Fruit fly (Drosophila melanogaster) whole organism, wandering third instar larva: ENCODE results near the gene Nep6.

ENCODE experiments used
- CG9705 ChIP-seq: fragments of 200-800 bp; sonication (Bioruptor generic); optimal IDR thresholded peaks from 2 replicates; lab custom pipeline; 2018; ENCODE audit warnings: missing biosample characterization, mild to moderate bottlenecking, missing genetic modification characterization
- Dfd ChIP-seq: fragments of >200 bp; optimal IDR thresholded peaks from 2 replicates; lab custom pipeline; 2017; ENCODE audit warnings: missing biosample characterization, missing genetic modification characterization
- N ChIP-seq: fragments of >200 bp; optimal IDR thresholded peaks from 2 replicates; lab custom pipeline; 2018; ENCODE audit warnings: missing biosample characterization, missing external identifiers, missing genetic modification characterization
- Rel ChIP-seq, 2 experiments: fragments of 200-800 bp; sonication (Bioruptor generic) in 1 of 2; optimal IDR thresholded peaks; 2 replicates in 1 of 2; 3 replicates in 1 of 2; lab custom pipeline; 2016 to 2019; ENCODE audit warnings: mild to moderate bottlenecking in 2 of 2, missing biosample characterization in 2 of 2, missing genetic modification characterization in 2 of 2, moderate library complexity in 1 of 2
- brk ChIP-seq: fragments of 200-800 bp; sonication (Bioruptor generic); optimal IDR thresholded peaks from 2 replicates; lab custom pipeline; 2016; ENCODE audit warnings: missing biosample characterization, mild to moderate bottlenecking, missing genetic modification characterization
- ey ChIP-seq: fragments of 200-800 bp; sonication (Bioruptor generic); optimal IDR thresholded peaks from 2 replicates; lab custom pipeline; 2016; ENCODE audit warnings: missing biosample characterization, missing genetic modification characterization
- pan ChIP-seq: fragments of >200 bp; optimal IDR thresholded peaks from 2 replicates; lab custom pipeline; 2017
- rgr ChIP-seq: fragments of 200-800 bp; sonication (Bioruptor generic); optimal IDR thresholded peaks from 3 replicates; lab custom pipeline; 2016; ENCODE audit warnings: missing biosample characterization, mild to moderate bottlenecking, missing genetic modification characterization
- tai ChIP-seq: sonication (Bioruptor generic); optimal IDR thresholded peaks from 2 replicates; lab custom pipeline; 2016; ENCODE audit warnings: missing biosample characterization, missing genetic modification characterization
- usp ChIP-seq: fragments of >200 bp; optimal IDR thresholded peaks from 2 replicates; lab custom pipeline; 2017; ENCODE audit warnings: missing biosample characterization, missing genetic modification characterization
- woc ChIP-seq: sonication (Bioruptor generic); optimal IDR thresholded peaks from 2 replicates; lab custom pipeline; 2016; ENCODE audit warnings: missing biosample characterization, mild to moderate bottlenecking, missing genetic modification characterization

The Nep6 gene

dm6 chrX:12784690-12785441 lies 16.6 kb upstream of the Nep6 start, which contains the start of gene CG32647:
Gene CG32647 (minus strand): TSS chrX:12784958.
- TF ChIP-seq brk (GFP tag; lab: Kevin White, UChicago) = peak; percentile 8
- peak; percentile 46 for TF ChIP-seq Dfd
- no peak for TF ChIP-seq pan

DNA sequence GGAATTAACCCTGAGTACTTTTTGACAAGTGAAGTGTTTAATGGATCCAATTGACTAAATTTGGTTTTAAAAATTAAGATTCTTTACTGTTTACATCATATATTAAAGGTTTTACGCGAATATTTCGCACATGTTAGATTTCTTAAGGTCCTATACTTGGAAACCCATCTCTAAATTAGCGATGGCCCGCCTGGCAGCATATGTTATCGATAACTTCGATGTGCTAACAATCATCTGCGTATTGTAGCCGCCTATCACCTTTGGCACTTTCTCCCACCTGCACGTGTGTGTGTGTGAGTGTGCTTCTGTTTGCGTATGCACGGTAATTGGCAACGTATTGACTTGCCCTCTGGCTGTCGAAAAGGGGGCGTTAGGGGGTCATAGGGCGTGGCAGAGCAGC lies 20.1 kb downstream of the Nep6 start:
- TF ChIP-seq woc = no peak
- TF ChIP-seq tai (GFP tag; lab: Kevin White, UChicago) = no peak

- TF ChIP-seq rgr (GFP tag; lab: Kevin White, UChicago) (no peak), CG9705 (GFP tag; lab: Kevin White, UChicago) (no peak), Dfd (peak; percentile 96), Rel (GFP tag; optimal IDR thresholded peaks at IDR 0.05; lab: Kevin White, UChicago) (no peak), Rel (tag; optimal IDR thresholded peaks at IDR 0.05; lab: Kevin White, UChicago) (no peak)
Measured at dm6 chrX:12831323-12831722, 29.9 kb downstream of the Nep6 start.

dm6 chrX:12840041-12840440 lies 38.6 kb downstream of the Nep6 start:
- peak; percentile 51 for TF ChIP-seq pan
- TF ChIP-seq usp = no peak
- peak; percentile 64 for TF ChIP-seq Dfd
- TF ChIP-seq, all 38 proteins: peak for 2

DNA sequence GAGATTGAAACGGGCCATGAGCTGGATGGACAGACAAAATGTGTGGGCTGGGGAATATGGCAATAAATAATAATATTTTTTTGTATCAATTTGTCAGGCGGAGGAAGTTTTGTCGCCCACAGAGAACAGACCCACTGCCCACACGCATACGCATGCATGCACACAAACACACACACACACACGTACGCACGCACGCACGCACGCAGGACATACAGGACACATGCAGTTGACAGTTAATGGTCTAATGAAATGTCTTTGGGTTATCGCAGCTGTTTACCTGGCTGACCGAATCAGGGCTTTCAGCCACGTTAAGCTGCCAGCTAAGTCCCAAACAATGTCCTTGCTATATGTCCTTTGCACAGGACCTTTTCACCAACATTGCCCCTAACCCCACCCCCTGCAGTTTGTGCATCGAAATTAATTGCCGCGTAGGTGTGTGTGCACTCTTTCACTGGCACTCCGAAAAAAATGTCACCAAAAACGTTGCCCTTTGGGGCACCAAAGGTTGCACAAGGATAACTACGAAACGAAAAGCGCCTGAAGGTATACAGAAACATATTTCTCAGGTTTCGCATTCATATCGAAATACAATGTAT lies 40.5 kb downstream of the Nep6 start:
- TF ChIP-seq Dfd (peak; percentile 99), ey (GFP tag; lab: Kevin White, UChicago) (no peak), N (GFP tag; lab: Kevin White, UChicago) (no peak), woc (no peak), pan (peak; percentile 74)
